Fruit fly (Drosophila melanogaster): ENCODE data around the gene CG9988.
A peak's percentile ranks its signal among the peaks of the same experiment; 100 is the strongest.

CG9988 gene

dm6 chr3R:28633746-28634145 lies 2.5 kb upstream of the CG9988 start (continued):
- TF ChIP-seq chif (GFP tag; optimal IDR thresholded peaks at IDR 0.05) = no peak
- no peak for TF ChIP-seq Camta (GFP tag; optimal IDR thresholded peaks at IDR 0.05)
- no peak for TF ChIP-seq ab (GFP tag; optimal IDR thresholded peaks at IDR 0.05)
- no peak for TF ChIP-seq CG18619 (GFP tag; optimal IDR thresholded peaks at IDR 0.05)
- no peak for TF ChIP-seq Taf1 (GFP tag; IDR thresholded peaks at IDR 0.05)
- TF ChIP-seq CHES-1-like (GFP tag; optimal IDR thresholded peaks at IDR 0.05) = no peak
- no peak for TF ChIP-seq Trl (optimal IDR thresholded peaks at IDR 0.05)
- TF ChIP-seq Trl (GFP tag; optimal IDR thresholded peaks at IDR 0.05) = no peak
- TF ChIP-seq Neu2 (GFP tag; optimal IDR thresholded peaks at IDR 0.05; ENCODE audit: borderline replicate concordance) = no peak
- no peak for TF ChIP-seq CG9609 (GFP tag; optimal IDR thresholded peaks at IDR 0.05)
- TF ChIP-seq knrl (GFP tag; IDR thresholded peaks at IDR 0.05; ENCODE audit: partially characterized antibody) = no peak
- no peak for TF ChIP-seq CG6175 (GFP tag; IDR thresholded peaks at IDR 0.05)
- no peak for TF ChIP-seq schlank (tag; optimal IDR thresholded peaks at IDR 0.05)
- TF ChIP-seq dan (GFP tag; IDR thresholded peaks at IDR 0.05) = no peak
- TF ChIP-seq Ravus (GFP tag; IDR thresholded peaks at IDR 0.05) = no peak
- no peak for TF ChIP-seq eyg (GFP tag; optimal IDR thresholded peaks at IDR 0.05)
- TF ChIP-seq Hr39 (optimal IDR thresholded peaks at IDR 0.05) = no peak
- TF ChIP-seq nmo (GFP tag; optimal IDR thresholded peaks at IDR 0.05) = no peak
- TF ChIP-seq grn (GFP tag; optimal IDR thresholded peaks at IDR 0.05) = no peak
- no peak for TF ChIP-seq CoRest (tag; optimal IDR thresholded peaks at IDR 0.05)
- TF ChIP-seq CG15269 (tag; optimal IDR thresholded peaks at IDR 0.05) = peak; percentile 17
- no peak for TF ChIP-seq CG2875 (GFP tag; optimal IDR thresholded peaks at IDR 0.05)
- TF ChIP-seq CG11504 (tag; optimal IDR thresholded peaks at IDR 0.05) = peak; percentile 43
- TF ChIP-seq bsh (GFP tag; optimal IDR thresholded peaks at IDR 0.05) = no peak
- 0 out of 2 replicates have a peak, but pooled peaks have one; percentile 7 for TF ChIP-seq stc (GFP tag; IDR thresholded peaks at IDR 0.05)
- no peak for TF ChIP-seq MTF-1 (GFP tag; optimal IDR thresholded peaks at IDR 0.05; ENCODE audit: borderline replicate concordance)
- TF ChIP-seq Rfx (GFP tag; IDR thresholded peaks at IDR 0.05) = no peak
- no peak for TF ChIP-seq org-1 (GFP tag; optimal IDR thresholded peaks at IDR 0.05)
- TF ChIP-seq CG9437 (GFP tag; optimal IDR thresholded peaks at IDR 0.05) = no peak
- TF ChIP-seq trem (tag; optimal IDR thresholded peaks at IDR 0.05) = no peak
- TF ChIP-seq pzg (GFP tag; optimal IDR thresholded peaks at IDR 0.05) = no peak
- TF ChIP-seq CG34224 (GFP tag; IDR thresholded peaks at IDR 0.05; ENCODE audit: partially characterized antibody) = no peak
- TF ChIP-seq CG1233 (GFP tag; optimal IDR thresholded peaks at IDR 0.05) = no peak
- TF ChIP-seq CG7271 (tag; optimal IDR thresholded peaks at IDR 0.05) = no peak
- no peak for TF ChIP-seq Tbp (GFP tag; optimal IDR thresholded peaks at IDR 0.05)
- no peak for TF ChIP-seq twi (tag; optimal IDR thresholded peaks at IDR 0.05)
- no peak for TF ChIP-seq Mes4 (GFP tag; optimal IDR thresholded peaks at IDR 0.05)
- TF ChIP-seq Hmx (GFP tag; optimal IDR thresholded peaks at IDR 0.05) = no peak
- no peak for TF ChIP-seq sna (GFP tag; IDR thresholded peaks at IDR 0.05; ENCODE audit: partially characterized antibody)
- TF ChIP-seq Aef1 (GFP tag; IDR thresholded peaks at IDR 0.05) = no peak
- TF ChIP-seq maf-S (GFP tag; optimal IDR thresholded peaks at IDR 0.05) = no peak
- no peak for TF ChIP-seq CG11456 (GFP tag; IDR thresholded peaks at IDR 0.05)
- no peak for TF ChIP-seq D19A (tag; optimal IDR thresholded peaks at IDR 0.05)
- TF ChIP-seq E2f2 (GFP tag; IDR thresholded peaks at IDR 0.05) = no peak
- TF ChIP-seq NfI (GFP tag; optimal IDR thresholded peaks at IDR 0.05) = no peak
- TF ChIP-seq Ada2b (GFP tag; IDR thresholded peaks at IDR 0.05) = no peak
- no peak for TF ChIP-seq Doc2 (GFP tag; IDR thresholded peaks at IDR 0.05)
- TF ChIP-seq CG18476 (GFP tag; optimal IDR thresholded peaks at IDR 0.05) = no peak
- no peak for TF ChIP-seq CG3281 (GFP tag; optimal IDR thresholded peaks at IDR 0.05)
- no peak for TF ChIP-seq CG2199 (GFP tag; IDR thresholded peaks at IDR 0.05)
- no peak for TF ChIP-seq tna (GFP tag; IDR thresholded peaks at IDR 0.05; ENCODE audit: partially characterized antibody)
- no peak for TF ChIP-seq ase (GFP tag; IDR thresholded peaks at IDR 0.05)
- no peak for TF ChIP-seq CG31224 (GFP tag; IDR thresholded peaks at IDR 0.05)

Data from whole organism, embryonic.